Worm (Caenorhabditis elegans) whole organism, midembryonic: ENCODE results near the gene cld-1.

ENCODE experiments used
- T22C8.4 ChIP-seq: fragments of 200-800 bp; sonication (Bioruptor generic); IDR thresholded peaks from 2 replicates; pipeline ENCODE4 v1.3.6; 2022; ENCODE audit warnings: missing genetic modification characterization, missing compliant biosample characterization
- cog-1 ChIP-seq: sonication (generic microtip); optimal IDR thresholded peaks from 2 replicates; lab custom pipeline; 2016; ENCODE audit warnings: missing genetic modification characterization, missing compliant biosample characterization
- flt-1 ChIP-seq: fragments of 200-800 bp; sonication (Bioruptor generic); IDR thresholded peaks from 2 replicates; pipeline ENCODE4 v1.3.6; 2022; ENCODE audit warnings: missing genetic modification characterization, missing compliant biosample characterization
- klf-2 ChIP-seq: fragments of 200-800 bp; sonication (Bioruptor generic); conservative IDR thresholded peaks from 2 replicates; pipeline ENCODE4 v1.3.6; 2022; ENCODE audit warnings: missing genetic modification reagents, missing genetic modification characterization, missing compliant biosample characterization
- med-1 ChIP-seq: sonication (generic microtip); optimal IDR thresholded peaks from 2 replicates; lab custom pipeline; 2017; ENCODE audit warnings: missing genetic modification characterization, mild to moderate bottlenecking, missing compliant biosample characterization, antibody characterized with exemption, missing genetic modification reagents; ENCODE audit not compliant: insufficient read depth
- ref-1 ChIP-seq: fragments of 200-800 bp; sonication (Bioruptor generic); conservative IDR thresholded peaks from 2 replicates; pipeline ENCODE4 v1.3.6; 2022; ENCODE audit warnings: missing genetic modification reagents, missing genetic modification characterization, missing compliant biosample characterization
- tab-1 ChIP-seq: fragments of 200-800 bp; sonication (Bioruptor generic); IDR thresholded peaks from 2 replicates; pipeline ENCODE4 v1.3.6; 2022; ENCODE audit warnings: missing genetic modification characterization, missing compliant biosample characterization
- ztf-23 ChIP-seq: fragments of 200-800 bp; sonication (Bioruptor generic); IDR thresholded peaks from 2 replicates; pipeline ENCODE4 v1.3.6; 2022; ENCODE audit warnings: missing genetic modification reagents, missing genetic modification characterization, missing compliant biosample characterization
- ztf-29 ChIP-seq: fragments of 200-800 bp; sonication (Bioruptor generic); IDR thresholded peaks from 2 replicates; pipeline ENCODE4 v1.3.6; 2022; ENCODE audit warnings: missing genetic modification reagents, missing genetic modification characterization, missing compliant biosample characterization

cld-1 gene

DNA sequence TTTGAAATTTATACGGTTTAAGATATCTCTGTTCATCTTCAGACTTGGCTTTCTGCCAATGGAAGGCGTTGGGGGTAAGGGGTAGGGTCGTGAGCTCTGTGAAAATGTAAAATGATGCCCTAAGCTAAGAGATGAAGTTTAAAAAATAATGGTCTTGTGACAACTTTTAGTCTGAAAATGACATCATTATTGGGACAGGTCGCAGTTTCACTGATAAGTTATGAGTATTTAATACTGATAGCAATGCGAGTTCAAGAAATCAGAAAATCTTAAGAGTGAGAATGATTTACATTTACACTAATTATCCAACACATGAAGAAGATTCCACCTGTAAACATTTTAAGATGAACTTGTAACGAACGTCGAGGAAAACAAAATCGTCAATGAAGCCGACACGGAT lies 28.6 kb upstream of the cld-1 start:
- TF ChIP-seq med-1 (GFP tag; lab: Kevin White, UChicago) = no peak
- TF ChIP-seq flt-1 (GFP tag; lab: Robert Waterston, UW) = no peak
- no peak for TF ChIP-seq tab-1
- no peak for TF ChIP-seq ref-1 (GFP tag; lab: Robert Waterston, UW)
- no peak for TF ChIP-seq ztf-29 (GFP tag; lab: Robert Waterston, UW)
- no peak for TF ChIP-seq T22C8.4 (GFP tag; lab: Robert Waterston, UW)
- no peak for TF ChIP-seq cog-1
- TF ChIP-seq ztf-23 = no peak
- no peak for TF ChIP-seq klf-2

- TF ChIP-seq tab-1 = no peak
- TF ChIP-seq med-1 (GFP tag; lab: Kevin White, UChicago) = no peak
- TF ChIP-seq flt-1 (GFP tag; lab: Robert Waterston, UW) = no peak
- no peak for TF ChIP-seq T22C8.4 (GFP tag; lab: Robert Waterston, UW)
- no peak for TF ChIP-seq ref-1 (GFP tag; lab: Robert Waterston, UW)
- TF ChIP-seq ztf-29 (GFP tag; lab: Robert Waterston, UW) = no peak
- no peak for TF ChIP-seq ztf-23
- no peak for TF ChIP-seq cog-1
- TF ChIP-seq klf-2 = no peak
These were observed 26.5 kb upstream of the cld-1 start, which contains the start of gene F55G11.8 for ce11 chrIV:12962564-12962963. Gene F55G11.8, plus strand, starts transcription at chrIV:12962808.

DNA sequence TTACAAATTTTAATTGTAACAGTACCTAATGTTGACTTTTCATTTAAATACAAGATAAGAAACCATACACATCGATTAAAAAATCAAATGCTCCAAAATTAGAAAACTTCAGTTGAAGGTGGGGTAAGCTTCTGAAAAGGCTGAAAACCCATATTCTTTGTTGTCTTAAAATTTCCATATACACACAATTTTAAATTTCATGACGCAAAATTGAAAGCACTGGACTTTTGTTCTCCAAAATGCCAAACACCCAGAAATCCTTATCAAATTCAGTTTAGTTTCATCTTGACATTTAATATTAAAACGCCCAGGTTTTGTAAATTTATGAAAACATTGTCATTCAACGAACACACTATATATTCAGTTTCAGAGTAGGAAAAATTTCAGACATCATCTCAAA lies 24.1 kb upstream of the cld-1 start, which contains the start of gene F55G11.7:
TSS of gene F55G11.7 (plus strand) at position 301 of the 400 bp plus-strand sequence.
- TF ChIP-seq flt-1 (GFP tag; lab: Robert Waterston, UW) (no peak), T22C8.4 (GFP tag; lab: Robert Waterston, UW) (no peak), med-1 (GFP tag; lab: Kevin White, UChicago) (no peak), ref-1 (GFP tag; lab: Robert Waterston, UW) (no peak), ztf-23 (no peak), ztf-29 (GFP tag; lab: Robert Waterston, UW) (no peak)

DNA sequence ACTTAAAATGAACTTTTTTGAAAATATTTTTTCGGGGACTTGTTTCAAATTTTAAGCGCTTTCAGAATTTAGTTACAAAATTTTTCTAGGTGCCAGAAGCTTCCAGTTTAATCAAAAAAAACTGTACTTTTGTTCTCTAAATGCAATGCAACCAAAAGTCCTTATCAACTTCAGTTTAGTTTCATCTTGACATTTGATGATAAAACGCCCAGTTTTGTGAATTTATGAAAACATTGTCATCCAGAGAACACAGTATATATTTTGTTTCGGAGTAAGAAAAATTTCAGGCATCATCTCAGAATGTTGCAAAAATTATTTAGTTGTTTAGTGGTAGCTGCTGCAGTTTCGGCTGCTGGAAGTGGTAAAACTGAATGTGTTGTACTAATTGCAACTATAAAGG lies 21.7 kb upstream of the cld-1 start, which contains the start of gene F55G11.6:
TSS of gene F55G11.6 (plus strand) at position 301 of the 400 bp plus-strand sequence.
- TF ChIP-seq ztf-23 (no peak), T22C8.4 (GFP tag; lab: Robert Waterston, UW) (no peak), ref-1 (GFP tag; lab: Robert Waterston, UW) (no peak), ztf-29 (GFP tag; lab: Robert Waterston, UW) (no peak), klf-2 (no peak)

- TF ChIP-seq med-1 (GFP tag; lab: Kevin White, UChicago) = no peak
- no peak for TF ChIP-seq tab-1
- TF ChIP-seq flt-1 (GFP tag; lab: Robert Waterston, UW) = no peak
- TF ChIP-seq ztf-23 = no peak
- no peak for TF ChIP-seq T22C8.4 (GFP tag; lab: Robert Waterston, UW)
These were observed 12.4 kb upstream of the cld-1 start, which contains the start of gene F55G11.10 for ce11 chrIV:12948470-12948869. Gene F55G11.10, plus strand, starts transcription at chrIV:12948770.

ce11 chrIV:12946488-12946887 lies 10.4 kb upstream of the cld-1 start, which contains the start of gene F55G11.1:
Gene F55G11.1, minus strand, starts transcription at chrIV:12946588.
- TF ChIP-seq flt-1 (GFP tag; lab: Robert Waterston, UW) (no peak), tab-1 (no peak), cog-1 (no peak), klf-2 (no peak), ztf-23 (no peak), T22C8.4 (GFP tag; lab: Robert Waterston, UW) (no peak), ref-1 (GFP tag; lab: Robert Waterston, UW) (no peak), ztf-29 (GFP tag; lab: Robert Waterston, UW) (no peak), med-1 (GFP tag; lab: Kevin White, UChicago) (no peak)

ce11 chrIV:12942633-12943032 lies 6.6 kb upstream of the cld-1 start, which contains the start of gene dct-19:
Gene dct-19, plus strand, starts transcription at chrIV:12942933.
- no peak for TF ChIP-seq T22C8.4 (GFP tag; lab: Robert Waterston, UW)
- no peak for TF ChIP-seq tab-1

DNA sequence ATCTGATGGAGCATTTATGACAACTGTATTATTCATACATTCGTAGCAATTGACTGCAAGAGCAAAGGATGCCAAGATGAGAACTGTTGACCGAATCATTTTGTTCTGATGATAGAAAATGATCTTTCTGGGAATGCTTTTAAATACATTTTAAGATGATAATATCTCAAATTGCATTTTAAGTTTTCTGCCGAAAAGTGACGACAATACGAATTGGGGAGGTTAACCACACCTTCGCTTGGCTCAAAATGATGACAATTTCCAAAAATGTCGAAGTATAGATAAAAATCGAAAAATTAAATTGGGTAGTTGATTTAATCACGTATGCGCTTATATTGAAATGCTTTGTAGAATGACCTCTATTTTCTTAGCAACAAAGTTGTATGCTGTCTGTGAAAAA lies 5.2 kb upstream of the cld-1 start, which contains the start of gene dod-24:
TSS of gene dod-24 (minus strand) at position 101 of the 400 bp plus-strand sequence.
- TF ChIP-seq ref-1 (GFP tag; lab: Robert Waterston, UW) (no peak), T22C8.4 (GFP tag; lab: Robert Waterston, UW) (no peak), flt-1 (GFP tag; lab: Robert Waterston, UW) (no peak)

ce11 chrIV:12926639-12927038 lies 9.4 kb downstream of the cld-1 start, which contains the start of gene srlf-5:
Gene srlf-5, minus strand, starts transcription at chrIV:12926739.
- no peak for TF ChIP-seq ztf-29 (GFP tag; lab: Robert Waterston, UW)
- no peak for TF ChIP-seq flt-1 (GFP tag; lab: Robert Waterston, UW)
- TF ChIP-seq T22C8.4 (GFP tag; lab: Robert Waterston, UW) = no peak
- TF ChIP-seq tab-1 = no peak
- TF ChIP-seq cog-1 = no peak
- TF ChIP-seq med-1 (GFP tag; lab: Kevin White, UChicago) = no peak

- TF ChIP-seq ztf-23 (no peak), flt-1 (GFP tag; lab: Robert Waterston, UW) (no peak), med-1 (GFP tag; lab: Kevin White, UChicago) (no peak), cog-1 (no peak), klf-2 (no peak), ref-1 (GFP tag; lab: Robert Waterston, UW) (no peak), tab-1 (no peak), ztf-29 (GFP tag; lab: Robert Waterston, UW) (no peak), T22C8.4 (GFP tag; lab: Robert Waterston, UW) (no peak)
These were observed 11.7 kb downstream of the cld-1 start, which contains the start of gene srlf-4 for ce11 chrIV:12924332-12924731. Gene srlf-4, minus strand, starts transcription at chrIV:12924432.

DNA sequence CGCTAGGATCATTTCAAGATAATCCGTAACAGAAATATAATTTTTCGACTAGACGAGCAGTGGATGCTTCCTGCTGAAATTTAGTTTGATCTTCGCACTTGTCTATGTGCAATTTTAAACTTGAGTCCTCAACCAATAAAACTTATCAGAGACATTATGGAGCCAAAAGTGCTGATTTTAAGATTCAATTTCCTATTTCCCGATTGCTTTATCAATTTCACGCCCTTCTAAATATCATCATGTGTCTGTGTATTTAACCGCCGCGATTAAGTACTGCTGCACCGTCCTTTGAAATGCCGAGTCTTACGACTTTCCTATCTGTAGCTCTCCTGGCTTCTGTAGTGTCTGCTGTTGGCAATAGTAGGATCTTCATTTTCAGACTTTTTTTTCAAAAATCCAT lies 15.0 kb downstream of the cld-1 start, which contains the start of gene C32H11.4:
TSS of gene C32H11.4 (plus strand) at position 238 of the 400 bp plus-strand sequence.
- TF ChIP-seq tab-1 (no peak), klf-2 (no peak), ztf-23 (no peak), cog-1 (no peak), flt-1 (GFP tag; lab: Robert Waterston, UW) (no peak), med-1 (GFP tag; lab: Kevin White, UChicago) (no peak), ref-1 (GFP tag; lab: Robert Waterston, UW) (no peak)
